Fruit fly (Drosophila melanogaster): Measurements from ENCODE around the gene CG10650.
A peak's percentile ranks its signal among the peaks of the same experiment; 100 is the strongest.

The CG10650 gene

DNA sequence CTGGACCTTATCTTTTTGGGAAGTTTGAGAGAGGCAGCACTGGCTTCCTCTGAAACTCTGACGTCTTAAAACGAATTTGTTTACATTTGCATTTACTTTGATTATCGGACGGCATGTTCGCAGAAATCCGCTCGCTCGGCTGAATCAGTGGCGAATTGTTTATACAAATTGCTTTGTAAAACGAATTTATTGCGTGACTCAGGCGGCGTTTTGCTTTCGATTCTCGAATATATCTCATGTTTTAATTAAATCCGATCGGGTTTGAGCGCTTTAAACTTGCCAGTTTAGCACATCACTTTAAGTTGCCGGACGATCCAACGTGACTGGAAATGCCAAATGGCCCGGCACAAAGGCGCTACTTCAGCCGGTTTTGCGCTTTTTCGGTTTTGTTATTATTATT lies 11.6 kb downstream of the CG10650 start:
- TF ChIP-seq cic (GFP tag; optimal IDR thresholded peaks at IDR 0.05) (peak; percentile 15), CG5204 (GFP tag; optimal IDR thresholded peaks at IDR 0.05) (no peak), tj (GFP tag; optimal IDR thresholded peaks at IDR 0.05) (peak; percentile 51), CG33017 (tag; optimal IDR thresholded peaks at IDR 0.05) (peak; percentile 5)

DNA sequence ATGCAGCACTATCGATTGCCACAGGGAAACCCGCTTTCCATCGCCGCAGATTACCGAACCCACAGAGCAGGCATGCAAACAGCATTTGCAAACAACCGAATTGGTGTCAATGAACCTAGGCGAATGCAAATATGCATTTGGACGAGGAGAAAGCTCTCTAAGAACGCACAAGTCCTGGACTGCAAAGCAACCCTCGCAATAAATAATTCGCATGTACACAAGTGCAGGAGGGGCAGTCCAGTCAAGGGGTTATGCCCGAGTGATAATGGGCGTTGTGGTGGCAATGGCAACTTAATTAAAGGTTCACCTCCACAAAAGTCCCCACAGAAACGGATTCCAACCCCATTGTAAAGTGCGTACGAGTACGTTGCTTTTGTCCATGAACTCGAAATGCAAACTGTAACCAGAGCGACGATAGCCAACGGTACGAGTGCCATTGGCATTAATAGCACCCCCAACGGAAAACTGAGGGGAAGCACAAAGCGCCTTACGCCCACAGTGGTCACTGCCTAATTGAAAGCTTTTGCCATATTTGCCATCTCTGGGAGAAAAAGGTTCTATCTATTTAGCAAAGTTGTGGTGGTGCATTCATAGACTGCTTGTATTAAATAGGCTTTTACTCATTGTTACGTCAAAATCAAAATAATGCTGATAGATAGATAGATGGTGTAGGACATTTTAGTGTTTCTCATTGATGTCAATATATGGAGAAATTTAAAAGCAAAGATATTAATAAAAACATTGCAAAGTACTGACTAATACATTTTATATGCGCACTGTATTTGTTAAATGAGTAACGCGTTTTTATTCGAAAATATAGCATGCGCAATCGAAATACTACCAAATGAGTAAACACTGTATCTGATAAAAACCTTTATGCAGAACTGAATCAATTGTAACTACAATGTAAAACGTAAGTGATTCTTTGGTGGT lies 12.6 kb downstream of the CG10650 start:
- TF ChIP-seq cic (GFP tag; optimal IDR thresholded peaks at IDR 0.05) = no peak
- TF ChIP-seq ovo (GFP tag; optimal IDR thresholded peaks at IDR 0.05) = no peak
- TF ChIP-seq Mnt (GFP tag; optimal IDR thresholded peaks at IDR 0.05) = no peak
- no peak for TF ChIP-seq Hr96 (GFP tag; optimal IDR thresholded peaks at IDR 0.05)
- no peak for TF ChIP-seq CG5204 (GFP tag; optimal IDR thresholded peaks at IDR 0.05)
- no peak for TF ChIP-seq cnc (optimal IDR thresholded peaks at IDR 0.05)
- TF ChIP-seq CG1620 (GFP tag; optimal IDR thresholded peaks at IDR 0.05) = no peak
- peak; percentile 52 for TF ChIP-seq CG12768 (GFP tag; optimal IDR thresholded peaks at IDR 0.05)
- no peak for TF ChIP-seq CG7101 (tag; optimal IDR thresholded peaks at IDR 0.05)
- no peak for TF ChIP-seq CG11617 (GFP tag; optimal IDR thresholded peaks at IDR 0.05)
- no peak for TF ChIP-seq tj (GFP tag; optimal IDR thresholded peaks at IDR 0.05)
- TF ChIP-seq kay (GFP tag; ENCODE audit: borderline replicate concordance) = peak; percentile 63
- no peak for TF ChIP-seq bab1 (GFP tag; optimal IDR thresholded peaks at IDR 0.05)
- TF ChIP-seq pad (GFP tag; optimal IDR thresholded peaks at IDR 0.05) = no peak
- TF ChIP-seq CG33017 (tag; optimal IDR thresholded peaks at IDR 0.05) = no peak
- no peak for TF ChIP-seq Clk (GFP tag; optimal IDR thresholded peaks at IDR 0.05)

- TF ChIP-seq CG5204 (GFP tag; optimal IDR thresholded peaks at IDR 0.05) (no peak), tj (GFP tag; optimal IDR thresholded peaks at IDR 0.05) (no peak), CG14711 (tag; optimal IDR thresholded peaks at IDR 0.05) (no peak), Hr96 (GFP tag; optimal IDR thresholded peaks at IDR 0.05) (no peak), CG11617 (GFP tag; optimal IDR thresholded peaks at IDR 0.05) (no peak), CG7045 (GFP tag; optimal IDR thresholded peaks at IDR 0.05) (no peak), cic (GFP tag; optimal IDR thresholded peaks at IDR 0.05) (no peak), CG1620 (GFP tag; optimal IDR thresholded peaks at IDR 0.05) (no peak), Clk (GFP tag; optimal IDR thresholded peaks at IDR 0.05) (no peak), cnc (optimal IDR thresholded peaks at IDR 0.05) (no peak), CG12768 (GFP tag; optimal IDR thresholded peaks at IDR 0.05) (no peak), kay (GFP tag; ENCODE audit: borderline replicate concordance) (no peak), Mnt (GFP tag; optimal IDR thresholded peaks at IDR 0.05) (no peak), Crg-1 (GFP tag; optimal IDR thresholded peaks at IDR 0.05) (no peak), bab1 (GFP tag; optimal IDR thresholded peaks at IDR 0.05) (no peak), CG33017 (tag; optimal IDR thresholded peaks at IDR 0.05) (no peak), pad (GFP tag; optimal IDR thresholded peaks at IDR 0.05) (no peak), toe (GFP tag; optimal IDR thresholded peaks at IDR 0.05) (no peak), CG7101 (tag; optimal IDR thresholded peaks at IDR 0.05) (no peak)
Observed at dm6 chr2L:18981947-18982579, 13.7 kb downstream of the CG10650 start.

- TF ChIP-seq toe (GFP tag; optimal IDR thresholded peaks at IDR 0.05) (no peak), tj (GFP tag; optimal IDR thresholded peaks at IDR 0.05) (no peak), Hr96 (GFP tag; optimal IDR thresholded peaks at IDR 0.05) (no peak), CG7101 (tag; optimal IDR thresholded peaks at IDR 0.05) (no peak), ovo (GFP tag; optimal IDR thresholded peaks at IDR 0.05) (no peak), Mnt (GFP tag; optimal IDR thresholded peaks at IDR 0.05) (no peak), bab1 (GFP tag; optimal IDR thresholded peaks at IDR 0.05) (no peak), CG1620 (GFP tag; optimal IDR thresholded peaks at IDR 0.05) (no peak), CG7045 (GFP tag; optimal IDR thresholded peaks at IDR 0.05) (no peak), Crg-1 (GFP tag; optimal IDR thresholded peaks at IDR 0.05) (no peak), cic (GFP tag; optimal IDR thresholded peaks at IDR 0.05) (no peak)
Observed at dm6 chr2L:18981484-18981883, 14.2 kb downstream of the CG10650 start.

dm6 chr2L:18980982-18981381 lies 14.8 kb downstream of the CG10650 start:
- TF ChIP-seq CG5204 (GFP tag; optimal IDR thresholded peaks at IDR 0.05) = no peak

- TF ChIP-seq kay (GFP tag; ENCODE audit: borderline replicate concordance) (no peak), pad (GFP tag; optimal IDR thresholded peaks at IDR 0.05) (no peak), Mnt (GFP tag; optimal IDR thresholded peaks at IDR 0.05) (no peak), CG33017 (tag; optimal IDR thresholded peaks at IDR 0.05) (no peak), toe (GFP tag; optimal IDR thresholded peaks at IDR 0.05) (no peak), CG7045 (GFP tag; optimal IDR thresholded peaks at IDR 0.05) (no peak), Crg-1 (GFP tag; optimal IDR thresholded peaks at IDR 0.05) (no peak), CG1620 (GFP tag; optimal IDR thresholded peaks at IDR 0.05) (no peak), CG12768 (GFP tag; optimal IDR thresholded peaks at IDR 0.05) (no peak), ovo (GFP tag; optimal IDR thresholded peaks at IDR 0.05) (no peak), tj (GFP tag; optimal IDR thresholded peaks at IDR 0.05) (no peak), CG14711 (tag; optimal IDR thresholded peaks at IDR 0.05) (no peak), CG11617 (GFP tag; optimal IDR thresholded peaks at IDR 0.05) (no peak), CG5204 (GFP tag; optimal IDR thresholded peaks at IDR 0.05) (no peak), CG7101 (tag; optimal IDR thresholded peaks at IDR 0.05) (no peak), bab1 (GFP tag; optimal IDR thresholded peaks at IDR 0.05) (no peak), cnc (optimal IDR thresholded peaks at IDR 0.05) (no peak), cic (GFP tag; optimal IDR thresholded peaks at IDR 0.05) (no peak), Clk (GFP tag; optimal IDR thresholded peaks at IDR 0.05) (no peak)
Observed at dm6 chr2L:18979407-18979806, 16.3 kb downstream of the CG10650 start.
